Fruit fly (Drosophila melanogaster): ENCODE results near the gene CG16762.

Gene CG16762

dm6 chr3L:2475564-2476260 lies at the start of gene CG16762 (continued):
- TF ChIP-seq CG15479 (GFP tag; optimal IDR thresholded peaks at IDR 0.05) = no peak
- TF ChIP-seq CG10543 (GFP tag; optimal IDR thresholded peaks at IDR 0.05) = no peak
- TF ChIP-seq Camta (GFP tag; optimal IDR thresholded peaks at IDR 0.05) = peak; percentile 20
- TF ChIP-seq CG10267 (tag; optimal IDR thresholded peaks at IDR 0.05) = peak; percentile 8
- TF ChIP-seq CG6683 (GFP tag; optimal IDR thresholded peaks at IDR 0.05) = peak; percentile 40
- TF ChIP-seq Optix (GFP tag; IDR thresholded peaks at IDR 0.05) = no peak
- TF ChIP-seq ttk (GFP tag; IDR thresholded peaks at IDR 0.05) = no peak
- TF ChIP-seq CG3995 (GFP tag; optimal IDR thresholded peaks at IDR 0.05) = peak; percentile 40
- TF ChIP-seq Bteb2 (GFP tag; optimal IDR thresholded peaks at IDR 0.05) = peak; percentile 23
- peak; percentile 68 for TF ChIP-seq CG15514 (GFP tag; optimal IDR thresholded peaks at IDR 0.05)
- peak; percentile 34 for TF ChIP-seq CG6854 (GFP tag; optimal IDR thresholded peaks at IDR 0.05)
- no peak for TF ChIP-seq CG8765 (GFP tag; IDR thresholded peaks at IDR 0.05)
- peak; percentile 96 for TF ChIP-seq Med (GFP tag)
- TF ChIP-seq Lhr (GFP tag; optimal IDR thresholded peaks at IDR 0.05) = peak; percentile 47
- TF ChIP-seq CG3281 (GFP tag; optimal IDR thresholded peaks at IDR 0.05) = peak; percentile 81
- TF ChIP-seq CG11398 (GFP tag; optimal IDR thresholded peaks at IDR 0.05) = peak; percentile 35
- peak; percentile 22 for TF ChIP-seq YL-1 (GFP tag; optimal IDR thresholded peaks at IDR 0.05)
- TF ChIP-seq lola (GFP tag; optimal IDR thresholded peaks at IDR 0.05) = peak in 1 of 3 experiments; percentile 38
- TF ChIP-seq Atf-2 (GFP tag; optimal IDR thresholded peaks at IDR 0.05) = no peak
- TF ChIP-seq CG16863 (GFP tag; optimal IDR thresholded peaks at IDR 0.05) = peak; percentile 42
- TF ChIP-seq bigmax (GFP tag; optimal IDR thresholded peaks at IDR 0.05) = peak; percentile 12
- peak; percentile 50 for TF ChIP-seq dmrt11E (tag; optimal IDR thresholded peaks at IDR 0.05)
- TF ChIP-seq scrt (GFP tag; optimal IDR thresholded peaks at IDR 0.05) = peak; percentile 63
- TF ChIP-seq CG4282 (GFP tag; optimal IDR thresholded peaks at IDR 0.05) = no peak
- peak; percentile 65 for TF ChIP-seq dmrt99B (tag; optimal IDR thresholded peaks at IDR 0.05)
- TF ChIP-seq CG4424 (GFP tag; optimal IDR thresholded peaks at IDR 0.05) = peak; percentile 27
- TF ChIP-seq sc (optimal IDR thresholded peaks at IDR 0.05) = no peak
- TF ChIP-seq sc (GFP tag; optimal IDR thresholded peaks at IDR 0.05) = peak; percentile 50
- TF ChIP-seq Sox102F (GFP tag; optimal IDR thresholded peaks at IDR 0.05) = peak; percentile 68
- TF ChIP-seq CG15011 (GFP tag; optimal IDR thresholded peaks at IDR 0.05) = peak; percentile 75
- TF ChIP-seq pb (GFP tag; optimal IDR thresholded peaks at IDR 0.05) = no peak
- no peak for TF ChIP-seq CG17802 (tag; optimal IDR thresholded peaks at IDR 0.05)
- TF ChIP-seq nmo (GFP tag; optimal IDR thresholded peaks at IDR 0.05) = peak; percentile 19
- TF ChIP-seq CG8359 (GFP tag; optimal IDR thresholded peaks at IDR 0.05; ENCODE audit: borderline replicate concordance) = peak; percentile 64
- TF ChIP-seq tup (GFP tag; optimal IDR thresholded peaks at IDR 0.05) = peak; percentile 29
- TF ChIP-seq bowl (GFP tag; IDR thresholded peaks at IDR 0.05) = no peak
- 0 out of 2 replicates have a peak, but pooled peaks have one; percentile 15 for TF ChIP-seq CG5953 (GFP tag; IDR thresholded peaks at IDR 0.05)
- peak; percentile 69 for TF ChIP-seq CG18764 (GFP tag; optimal IDR thresholded peaks at IDR 0.05)
- TF ChIP-seq Spps (tag; optimal IDR thresholded peaks at IDR 0.05) = peak; percentile 10
- no peak for TF ChIP-seq Chrac-16 (GFP tag; optimal IDR thresholded peaks at IDR 0.05)
- peak; percentile 43 for TF ChIP-seq CG8281 (tag; optimal IDR thresholded peaks at IDR 0.05)
- TF ChIP-seq H2.0 (GFP tag; IDR thresholded peaks at IDR 0.05) = 0 out of 2 replicates have a peak, but pooled peaks have one; percentile 5
- no peak for TF ChIP-seq Doc2 (GFP tag; IDR thresholded peaks at IDR 0.05)
- TF ChIP-seq CG1603 (tag; optimal IDR thresholded peaks at IDR 0.05) = peak; percentile 60
- TF ChIP-seq HmgZ (tag; optimal IDR thresholded peaks at IDR 0.05) = peak; percentile 61
- TF ChIP-seq mirr (GFP tag; optimal IDR thresholded peaks at IDR 0.05) = peak; percentile 19
- TF ChIP-seq ftz-f1 (GFP tag; optimal IDR thresholded peaks at IDR 0.05) = no peak
- TF ChIP-seq aop (GFP tag; IDR thresholded peaks at IDR 0.05) = no peak
- 0 out of 2 replicates have a peak, but pooled peaks have one; percentile 24 for TF ChIP-seq E2f2 (GFP tag; IDR thresholded peaks at IDR 0.05)
